Fruit fly (Drosophila melanogaster) whole organism, embryonic: Measurements from ENCODE around the gene CG6015.
A peak's percentile ranks its signal among the peaks of the same experiment; 100 is the strongest.

Experiments used
- Ada2b ChIP-seq: fragments of 200-800 bp; sonication (Bioruptor generic); IDR thresholded peaks from 2 replicates; pipeline ENCODE4 v1.3.6; 2022; ENCODE audit warnings: missing biosample characterization, missing genetic modification characterization
- B-H2 ChIP-seq: fragments of 200-800 bp; sonication (Bioruptor generic); optimal IDR thresholded peaks from 2 replicates; lab custom pipeline; 2018; ENCODE audit warnings: missing biosample characterization, mild to moderate bottlenecking, missing genetic modification characterization
- BEAF-32 ChIP-seq: fragments of 200-800 bp; sonication (Bioruptor generic); optimal IDR thresholded peaks from 3 replicates; lab custom pipeline; 2017; ENCODE audit warnings: missing biosample characterization, missing genetic modification characterization, mild to moderate bottlenecking, moderate library complexity, missing genetic modification reagents
- CG11247 ChIP-seq: fragments of 200-800 bp; sonication (Bioruptor generic); IDR thresholded peaks from 2 replicates; pipeline ENCODE4 v1.3.6; 2022; ENCODE audit warnings: missing biosample characterization, missing genetic modification characterization
- CG11695 ChIP-seq: fragments of 200-800 bp; sonication (Bioruptor generic); IDR thresholded peaks from 3 replicates; pipeline ENCODE4 v1.3.6; 2022; ENCODE audit warnings: missing biosample characterization, missing genetic modification characterization
- CG12071 ChIP-seq: fragments of 200-800 bp; sonication (Bioruptor generic); optimal IDR thresholded peaks from 3 replicates; lab custom pipeline; 2018; ENCODE audit warnings: missing biosample characterization, mild to moderate bottlenecking, missing genetic modification characterization
- CG13296 ChIP-seq: fragments of 200-800 bp; sonication (Bioruptor generic); optimal IDR thresholded peaks from 3 replicates; lab custom pipeline; 2018; ENCODE audit warnings: missing biosample characterization, mild to moderate bottlenecking, missing genetic modification characterization
- CG13624 ChIP-seq: fragments of 200-800 bp; sonication (Bioruptor generic); optimal IDR thresholded peaks from 2 replicates; lab custom pipeline; 2016; ENCODE audit warnings: missing biosample characterization, missing genetic modification characterization
- CG14860 ChIP-seq: fragments of 200-800 bp; sonication (Bioruptor generic); IDR thresholded peaks from 3 replicates; pipeline ENCODE4 v1.3.6; 2022; ENCODE audit warnings: missing biosample characterization, missing genetic modification characterization; ENCODE audit not compliant: partially characterized antibody
- CG17328 ChIP-seq: fragments of 200-800 bp; sonication (Bioruptor generic); IDR thresholded peaks from 2 replicates; pipeline ENCODE4 v1.3.6; 2022; ENCODE audit warnings: missing biosample characterization, missing genetic modification characterization
- CG17361 ChIP-seq: fragments of 200-800 bp; sonication (Bioruptor generic); IDR thresholded peaks from 3 replicates; pipeline ENCODE4 v1.3.6; 2022; ENCODE audit warnings: missing biosample characterization, missing genetic modification characterization
- CG17912 ChIP-seq: fragments of 200-800 bp; sonication (Bioruptor generic); optimal IDR thresholded peaks from 2 replicates; lab custom pipeline; 2018; ENCODE audit warnings: missing biosample characterization, mild to moderate bottlenecking, missing genetic modification characterization
- CG30020 ChIP-seq: fragments of 200-800 bp; optimal IDR thresholded peaks from 2 replicates; lab custom pipeline; 2019; ENCODE audit warnings: missing biosample characterization, mild to moderate bottlenecking, missing genetic modification characterization, moderate library complexity
- CG3065 ChIP-seq: fragments of 200-800 bp; sonication (Bioruptor generic); optimal IDR thresholded peaks from 2 replicates; lab custom pipeline; 2016; ENCODE audit warnings: missing biosample characterization, missing genetic modification characterization
- CG4404 ChIP-seq: fragments of 200-800 bp; sonication (Bioruptor generic); IDR thresholded peaks from 2 replicates; pipeline ENCODE4 v1.3.6; 2022; ENCODE audit warnings: missing biosample characterization, missing genetic modification characterization
- CG4424 ChIP-seq: fragments of 200-800 bp; sonication (Bioruptor generic); optimal IDR thresholded peaks from 3 replicates; lab custom pipeline; 2016; ENCODE audit warnings: missing biosample characterization, missing genetic modification characterization
- CG4820 ChIP-seq: fragments of 200-800 bp; sonication (Bioruptor generic); optimal IDR thresholded peaks from 3 replicates; lab custom pipeline; 2016; ENCODE audit warnings: missing biosample characterization, missing genetic modification characterization
- CG6683 ChIP-seq: fragments of 200-800 bp; sonication (Bioruptor generic); optimal IDR thresholded peaks from 2 replicates; lab custom pipeline; 2017; ENCODE audit warnings: missing biosample characterization, mild to moderate bottlenecking, missing genetic modification characterization, missing genetic modification reagents
- CG8089 ChIP-seq: fragments of 200-800 bp; sonication (Bioruptor generic); optimal IDR thresholded peaks from 3 replicates; lab custom pipeline; 2016; ENCODE audit warnings: missing biosample characterization, missing genetic modification characterization
- Camta ChIP-seq: fragments of 200-800 bp; sonication (Bioruptor generic); optimal IDR thresholded peaks from 2 replicates; lab custom pipeline; 2016; ENCODE audit warnings: missing biosample characterization, missing genetic modification characterization
- Chrac-16 ChIP-seq: fragments of 200-800 bp; sonication (Bioruptor generic); optimal IDR thresholded peaks from 3 replicates; lab custom pipeline; 2016; ENCODE audit warnings: missing biosample characterization, missing genetic modification characterization
- Drgx ChIP-seq: fragments of 200-800 bp; sonication (Bioruptor generic); IDR thresholded peaks from 2 replicates; pipeline ENCODE4 v1.3.6; 2022; ENCODE audit warnings: missing biosample characterization, missing genetic modification characterization
- E2f2 ChIP-seq: fragments of 200-800 bp; sonication (Bioruptor generic); IDR thresholded peaks from 2 replicates; pipeline ENCODE4 v1.3.6; 2022; ENCODE audit warnings: missing biosample characterization, missing genetic modification characterization
- Ets65A ChIP-seq: fragments of 200-800 bp; sonication (Bioruptor generic); peaks from one replicate; lab custom pipeline; 2016; ENCODE audit warnings: missing biosample characterization, missing genetic modification characterization
- Gsc ChIP-seq: fragments of 200-800 bp; sonication (Bioruptor generic); IDR thresholded peaks from 2 replicates; pipeline ENCODE4 v1.3.6; 2022; ENCODE audit warnings: missing biosample characterization, missing genetic modification characterization
- HLH54F ChIP-seq: fragments of 200-800 bp; sonication (Bioruptor generic); optimal IDR thresholded peaks from 3 replicates; lab custom pipeline; 2016; ENCODE audit warnings: missing biosample characterization, missing genetic modification characterization
- HmgZ ChIP-seq: fragments of 200-800 bp; sonication (Bioruptor generic); optimal IDR thresholded peaks from 2 replicates; lab custom pipeline; 2018; ENCODE audit warnings: missing biosample characterization, mild to moderate bottlenecking, missing genetic modification characterization
- Hr3 ChIP-seq: fragments of 200-800 bp; sonication (Bioruptor generic); optimal IDR thresholded peaks from 3 replicates; lab custom pipeline; 2016; ENCODE audit warnings: missing biosample characterization, missing genetic modification characterization
- Lpt ChIP-seq: fragments of >200 bp; optimal IDR thresholded peaks from 2 replicates; lab custom pipeline; 2018; ENCODE audit warnings: missing biosample characterization, missing genetic modification characterization
- MBD-R2 ChIP-seq: fragments of 200-800 bp; sonication (Bioruptor generic); IDR thresholded peaks from 2 replicates; pipeline ENCODE4 v1.3.6; 2022; ENCODE audit warnings: missing biosample characterization, missing genetic modification characterization
- Med ChIP-seq: fragments of 200-800 bp; sonication (Bioruptor generic); peaks from one replicate; lab custom pipeline; 2016; ENCODE audit warnings: missing biosample characterization, missing genetic modification characterization, mild to moderate bottlenecking, inconsistent platforms, moderate library complexity
- NfI ChIP-seq: fragments of 200-800 bp; sonication (Bioruptor generic); optimal IDR thresholded peaks from 3 replicates; lab custom pipeline; 2018; ENCODE audit warnings: missing biosample characterization, mild to moderate bottlenecking, missing genetic modification characterization, moderate library complexity
- Stat92E ChIP-seq, 3 experiments: fragments of >200 bp in 2 of 3; fragments of 200-800 bp in 1 of 3; sonication (Bioruptor generic) in 1 of 3; optimal IDR thresholded peaks; 2 replicates each; lab custom pipeline; 2017 to 2019; ENCODE audit warnings: missing biosample characterization in 3 of 3, missing genetic modification characterization in 3 of 3, mild to moderate bottlenecking in 1 of 3, moderate library complexity in 1 of 3
- bsh ChIP-seq, 2 experiments: fragments of 200-800 bp; sonication (Bioruptor generic); optimal IDR thresholded peaks; 2 replicates each; lab custom pipeline; 2017 to 2018; ENCODE audit warnings: mild to moderate bottlenecking in 2 of 2, missing biosample characterization in 2 of 2, missing genetic modification characterization in 2 of 2, moderate library complexity in 1 of 2
- caup ChIP-seq: fragments of 200-800 bp; sonication (Bioruptor generic); optimal IDR thresholded peaks from 3 replicates; lab custom pipeline; 2017; ENCODE audit warnings: missing biosample characterization, mild to moderate bottlenecking, missing genetic modification characterization, moderate library complexity; ENCODE audit not compliant: severe bottlenecking
- chm ChIP-seq: fragments of 200-800 bp; sonication (Bioruptor generic); IDR thresholded peaks from 2 replicates; pipeline ENCODE4 v1.3.6; 2022; ENCODE audit warnings: missing biosample characterization, missing genetic modification characterization
- dpn ChIP-seq, 2 experiments: fragments of 200-800 bp; sonication (Bioruptor generic); optimal IDR thresholded peaks; 3 replicates each; lab custom pipeline; 2016; ENCODE audit warnings: missing biosample characterization in 2 of 2, missing genetic modification characterization in 2 of 2
- en ChIP-seq: fragments of 200-800 bp; sonication (Bioruptor generic); optimal IDR thresholded peaks from 2 replicates; lab custom pipeline; 2016; ENCODE audit warnings: missing biosample characterization, missing genetic modification characterization
- fru ChIP-seq: fragments of >200 bp; optimal IDR thresholded peaks from 2 replicates; lab custom pipeline; 2017
- gro ChIP-seq: fragments of 200-800 bp; sonication (Bioruptor generic); optimal IDR thresholded peaks from 2 replicates; lab custom pipeline; 2016; ENCODE audit warnings: missing biosample characterization, missing genetic modification characterization
- hbn ChIP-seq: fragments of 200-800 bp; sonication (Bioruptor generic); IDR thresholded peaks from 2 replicates; pipeline ENCODE4 v1.3.6; 2022; ENCODE audit warnings: missing biosample characterization, missing genetic modification characterization; ENCODE audit not compliant: partially characterized antibody
- lab ChIP-seq: fragments of 200-800 bp; sonication (Bioruptor generic); optimal IDR thresholded peaks from 3 replicates; lab custom pipeline; 2017; ENCODE audit warnings: missing biosample characterization, missing genetic modification characterization, mild to moderate bottlenecking, moderate library complexity, missing genetic modification reagents
- mirr ChIP-seq: fragments of 200-800 bp; sonication (Bioruptor generic); optimal IDR thresholded peaks from 3 replicates; lab custom pipeline; 2018; ENCODE audit warnings: missing biosample characterization, mild to moderate bottlenecking, missing genetic modification characterization
- pb ChIP-seq: fragments of 200-800 bp; sonication (Bioruptor generic); optimal IDR thresholded peaks from 3 replicates; lab custom pipeline; 2016; ENCODE audit warnings: missing biosample characterization, missing genetic modification characterization
- pzg ChIP-seq: fragments of 200-800 bp; sonication (Bioruptor generic); optimal IDR thresholded peaks from 3 replicates; lab custom pipeline; 2018; ENCODE audit warnings: missing biosample characterization, mild to moderate bottlenecking, missing genetic modification characterization, moderate library complexity
- ranshi ChIP-seq: fragments of 200-800 bp; sonication (Bioruptor generic); IDR thresholded peaks from 2 replicates; pipeline ENCODE4 v1.3.6; 2022; ENCODE audit warnings: missing biosample characterization, missing genetic modification characterization
- row ChIP-seq: fragments of 200-800 bp; sonication (Bioruptor generic); IDR thresholded peaks from 3 replicates; pipeline ENCODE4 v1.3.6; 2022; ENCODE audit warnings: missing biosample characterization, missing genetic modification characterization
- shn ChIP-seq: fragments of 200-800 bp; sonication (Bioruptor generic); optimal IDR thresholded peaks from 3 replicates; lab custom pipeline; 2016; ENCODE audit warnings: missing biosample characterization, missing genetic modification characterization
- sob ChIP-seq: fragments of 200-800 bp; sonication (Bioruptor generic); IDR thresholded peaks from 2 replicates; pipeline ENCODE4 v1.3.6; 2022; ENCODE audit warnings: missing biosample characterization, missing genetic modification characterization
- stwl ChIP-seq: fragments of 200-800 bp; sonication (Bioruptor generic); optimal IDR thresholded peaks from 3 replicates; lab custom pipeline; 2018; ENCODE audit warnings: missing biosample characterization, mild to moderate bottlenecking, missing genetic modification characterization, moderate library complexity
- tap ChIP-seq: fragments of 200-800 bp; optimal IDR thresholded peaks from 3 replicates; lab custom pipeline; 2019; ENCODE audit warnings: missing biosample characterization, mild to moderate bottlenecking, missing genetic modification characterization, moderate library complexity
- wdn ChIP-seq: fragments of 200-800 bp; sonication (Bioruptor generic); IDR thresholded peaks from 2 replicates; pipeline ENCODE4 v1.3.6; 2022; ENCODE audit warnings: missing biosample characterization, missing genetic modification characterization

The CG6015 gene

DNA sequence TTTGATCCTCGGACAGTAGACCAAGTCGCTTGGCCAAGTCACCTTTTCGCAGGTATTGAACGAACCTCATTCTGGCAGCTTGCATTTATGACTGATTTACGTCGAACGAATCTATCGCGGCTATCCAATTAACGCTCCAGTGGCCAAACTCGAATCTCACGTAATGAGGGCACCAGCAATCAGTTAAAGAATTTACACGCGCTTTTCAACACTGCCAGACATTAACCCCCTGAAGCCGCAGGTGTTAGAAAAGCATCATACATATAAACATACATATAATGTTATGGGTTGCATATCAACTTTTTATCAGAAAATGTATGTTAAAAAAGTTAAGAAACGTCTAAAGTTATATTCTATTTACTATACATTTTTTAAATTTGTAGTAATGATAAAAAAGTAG, 8.8 kb downstream of the CG6015 start, which contains the start of gene CG6028 (continued):
- TF ChIP-seq shn (GFP tag; lab: Kevin White, UChicago) (peak; percentile 1), Med (peak; percentile 89), CG11247 (GFP tag; lab: Robert Waterston, UW) (no peak), Drgx (GFP tag; lab: Robert Waterston, UW) (peak; percentile 33; the same call in 1 of the 2 replicates), CG6683 (no peak), gro (GFP tag; lab: Kevin White, UChicago) (peak; percentile 43), Ets65A (peak; percentile 51), HLH54F (peak; percentile 16), Lpt (GFP tag; lab: Kevin White, UChicago) (no peak), sob (GFP tag; lab: Robert Waterston, UW) (peak; percentile 52), CG14860 (GFP tag; lab: Robert Waterston, UW) (no peak), CG4404 (GFP tag; lab: Robert Waterston, UW) (no peak), B-H2 (GFP tag; lab: Kevin White, UChicago) (peak; percentile 56), E2f2 (GFP tag; lab: Robert Waterston, UW) (no peak; the same call in 1 of the 2 replicates), CG17361 (GFP tag; lab: Robert Waterston, UW) (0 out of 3 replicates have a peak, but pooled peaks have one; percentile 35), CG3065 (GFP tag; lab: Kevin White, UChicago) (no peak), Stat92E (GFP tag; optimal IDR thresholded peaks at IDR 0.05; lab: Kevin White, UChicago) (no peak), stwl (tag; lab: Kevin White, UChicago) (peak; percentile 80), CG11695 (no peak), CG17328 (GFP tag; lab: Robert Waterston, UW) (peak; percentile 45; the same call in 1 of the 2 replicates), Camta (GFP tag; lab: Kevin White, UChicago) (no peak), CG17912 (GFP tag; lab: Kevin White, UChicago) (no peak), CG4424 (peak; percentile 20), CG13624 (GFP tag; lab: Kevin White, UChicago) (no peak), CG4820 (GFP tag; lab: Kevin White, UChicago) (no peak), chm (peak; percentile 68), BEAF-32 (GFP tag; lab: Kevin White, UChicago) (peak; percentile 21), tap (tag; lab: Kevin White, UChicago) (no peak), CG13296 (GFP tag; lab: Kevin White, UChicago) (peak; percentile 10), pb (GFP tag; lab: Kevin White, UChicago) (no peak), HmgZ (tag; lab: Kevin White, UChicago) (peak; percentile 5), bsh (GFP tag; optimal IDR thresholded peaks at IDR 0.05; lab: Kevin White, UChicago) (peak in 1 of 2 experiments; percentile 17), pzg (peak; percentile 32), CG8089 (GFP tag; lab: Kevin White, UChicago) (no peak), row (peak; percentile 68), Gsc (GFP tag; lab: Robert Waterston, UW) (no peak), NfI (GFP tag; lab: Kevin White, UChicago) (peak; percentile 39), en (GFP tag; lab: Kevin White, UChicago) (no peak), Chrac-16 (no peak), mirr (GFP tag; lab: Kevin White, UChicago) (no peak), hbn (no peak), CG30020 (tag; lab: Kevin White, UChicago) (no peak), dpn (GFP tag; optimal IDR thresholded peaks at IDR 0.05; lab: Kevin White, UChicago) (peak in 1 of 2 experiments; percentile 21), Hr3 (GFP tag; lab: Kevin White, UChicago) (peak; percentile 55), lab (peak; percentile 29), MBD-R2 (GFP tag; lab: Robert Waterston, UW) (peak; percentile 78), CG12071 (GFP tag; lab: Kevin White, UChicago) (no peak), wdn (GFP tag; lab: Robert Waterston, UW) (no peak), Ada2b (0 out of 2 replicates have a peak, but pooled peaks have one; percentile 7), fru (lab: Kevin White, UChicago) (no peak), ranshi (GFP tag; lab: Robert Waterston, UW) (no peak), caup (no peak)
